Fruit fly (Drosophila melanogaster) whole organism, embryonic: ENCODE measurements around the gene ct.

Experiments used
- Ada2b ChIP-seq: fragments of 200-800 bp; sonication (Bioruptor generic); IDR thresholded peaks from 2 replicates; pipeline ENCODE4 v1.3.6; 2022; ENCODE audit warnings: missing biosample characterization, missing genetic modification characterization
- Blimp-1 ChIP-seq: fragments of 200-800 bp; sonication (Bioruptor generic); optimal IDR thresholded peaks from 3 replicates; lab custom pipeline; 2018; ENCODE audit warnings: missing biosample characterization, missing genetic modification characterization, mild to moderate bottlenecking, moderate library complexity, missing genetic modification reagents
- CG11247 ChIP-seq: fragments of 200-800 bp; sonication (Bioruptor generic); IDR thresholded peaks from 2 replicates; pipeline ENCODE4 v1.3.6; 2022; ENCODE audit warnings: missing biosample characterization, missing genetic modification characterization
- CG11504 ChIP-seq: fragments of 200-800 bp; sonication (Bioruptor generic); optimal IDR thresholded peaks from 3 replicates; lab custom pipeline; 2019; ENCODE audit warnings: missing biosample characterization, mild to moderate bottlenecking, missing genetic modification characterization, moderate library complexity
- CG13287 ChIP-seq: fragments of 200-800 bp; sonication (Bioruptor generic); IDR thresholded peaks from 2 replicates; pipeline ENCODE4 v1.3.6; 2022; ENCODE audit warnings: missing biosample characterization, missing genetic modification characterization; ENCODE audit not compliant: partially characterized antibody
- CG13624 ChIP-seq: fragments of 200-800 bp; sonication (Bioruptor generic); optimal IDR thresholded peaks from 2 replicates; lab custom pipeline; 2016; ENCODE audit warnings: missing biosample characterization, missing genetic modification characterization
- CG15696 ChIP-seq: fragments of 200-800 bp; sonication (Bioruptor generic); optimal IDR thresholded peaks from 2 replicates; lab custom pipeline; 2019; ENCODE audit warnings: missing biosample characterization, mild to moderate bottlenecking, missing genetic modification characterization, moderate library complexity
- CG16863 ChIP-seq: fragments of 200-800 bp; sonication (Bioruptor generic); optimal IDR thresholded peaks from 3 replicates; lab custom pipeline; 2016; ENCODE audit warnings: missing biosample characterization, missing genetic modification characterization
- CG2678 ChIP-seq: fragments of 200-800 bp; sonication (Bioruptor generic); optimal IDR thresholded peaks from 3 replicates; lab custom pipeline; 2019; ENCODE audit warnings: missing biosample characterization, mild to moderate bottlenecking, missing genetic modification characterization, moderate library complexity
- CG32532 ChIP-seq: fragments of 200-800 bp; sonication (Bioruptor generic); IDR thresholded peaks from 2 replicates; pipeline ENCODE4 v1.3.6; 2022; ENCODE audit warnings: missing biosample characterization, missing genetic modification characterization
- CG32767 ChIP-seq: fragments of 200-800 bp; sonication (Bioruptor generic); IDR thresholded peaks from 2 replicates; pipeline ENCODE4 v1.3.6; 2022; ENCODE audit warnings: missing biosample characterization, missing genetic modification characterization
- CG3281 ChIP-seq: fragments of 200-800 bp; sonication (Bioruptor generic); optimal IDR thresholded peaks from 3 replicates; lab custom pipeline; 2017; ENCODE audit warnings: missing biosample characterization, mild to moderate bottlenecking, missing genetic modification characterization
- CG42726 ChIP-seq: fragments of 200-800 bp; sonication (Bioruptor generic); IDR thresholded peaks from 2 replicates; pipeline ENCODE4 v1.3.6; 2022; ENCODE audit warnings: missing biosample characterization, missing genetic modification characterization; ENCODE audit not compliant: partially characterized antibody
- CG4404 ChIP-seq: fragments of 200-800 bp; sonication (Bioruptor generic); IDR thresholded peaks from 2 replicates; pipeline ENCODE4 v1.3.6; 2022; ENCODE audit warnings: missing biosample characterization, missing genetic modification characterization
- CG4707 ChIP-seq: fragments of 200-800 bp; sonication (Bioruptor generic); optimal IDR thresholded peaks from 2 replicates; lab custom pipeline; 2018; ENCODE audit warnings: missing biosample characterization, mild to moderate bottlenecking, missing genetic modification characterization, moderate library complexity
- CG4854 ChIP-seq: fragments of 200-800 bp; sonication (Bioruptor generic); optimal IDR thresholded peaks from 2 replicates; lab custom pipeline; 2016; ENCODE audit warnings: missing biosample characterization, missing genetic modification characterization, inconsistent platforms
- CG5180 ChIP-seq: fragments of 200-800 bp; sonication (Bioruptor generic); optimal IDR thresholded peaks from 3 replicates; lab custom pipeline; 2017; ENCODE audit warnings: missing biosample characterization, missing genetic modification characterization, mild to moderate bottlenecking, moderate library complexity, missing genetic modification reagents
- CG7839 ChIP-seq: fragments of 200-800 bp; sonication (Bioruptor generic); optimal IDR thresholded peaks from 3 replicates; lab custom pipeline; 2018; ENCODE audit warnings: missing biosample characterization, mild to moderate bottlenecking, missing genetic modification characterization, moderate library complexity
- CG8388 ChIP-seq: fragments of 200-800 bp; sonication (Bioruptor generic); optimal IDR thresholded peaks from 2 replicates; lab custom pipeline; 2019; ENCODE audit warnings: missing biosample characterization, mild to moderate bottlenecking, missing genetic modification characterization, moderate library complexity
- CG9932 ChIP-seq: fragments of 200-800 bp; sonication (Bioruptor generic); IDR thresholded peaks from 2 replicates; pipeline ENCODE4 v1.3.6; 2022; ENCODE audit warnings: missing biosample characterization, missing genetic modification characterization
- CoRest ChIP-seq: fragments of 200-800 bp; sonication (Bioruptor generic); optimal IDR thresholded peaks from 3 replicates; lab custom pipeline; 2018; ENCODE audit warnings: missing biosample characterization, mild to moderate bottlenecking, missing genetic modification characterization, moderate library complexity
- Drgx ChIP-seq: fragments of 200-800 bp; sonication (Bioruptor generic); IDR thresholded peaks from 2 replicates; pipeline ENCODE4 v1.3.6; 2022; ENCODE audit warnings: missing biosample characterization, missing genetic modification characterization
- Fer2 ChIP-seq: fragments of 200-800 bp; sonication (Bioruptor generic); optimal IDR thresholded peaks from 2 replicates; lab custom pipeline; 2018; ENCODE audit warnings: missing biosample characterization, mild to moderate bottlenecking, missing genetic modification characterization, moderate library complexity
- H2.0 ChIP-seq: fragments of 200-800 bp; sonication (Bioruptor generic); IDR thresholded peaks from 2 replicates; pipeline ENCODE4 v1.3.6; 2022; ENCODE audit warnings: missing biosample characterization, missing genetic modification characterization
- HLH3B ChIP-seq: fragments of 200-800 bp; sonication (Bioruptor generic); IDR thresholded peaks from 2 replicates; pipeline ENCODE4 v1.3.6; 2022; ENCODE audit warnings: missing biosample characterization, missing genetic modification characterization
- Hr51 ChIP-seq, 2 experiments: fragments of 200-800 bp; sonication (Bioruptor generic); optimal IDR thresholded peaks; 2 replicates in 1 of 2; 3 replicates in 1 of 2; lab custom pipeline; 2016 to 2018; ENCODE audit warnings: missing biosample characterization in 2 of 2, missing genetic modification characterization in 2 of 2, mild to moderate bottlenecking in 1 of 2, moderate library complexity in 1 of 2
- Jarid2 ChIP-seq: fragments of 200-800 bp; sonication (Bioruptor generic); optimal IDR thresholded peaks from 3 replicates; lab custom pipeline; 2017; ENCODE audit warnings: mild to moderate bottlenecking, missing biosample characterization, missing genetic modification reagents, missing genetic modification characterization
- Kr ChIP-seq: fragments of 200-800 bp; sonication (Bioruptor generic); optimal IDR thresholded peaks from 2 replicates; lab custom pipeline; 2017; ENCODE audit warnings: missing biosample characterization, mild to moderate bottlenecking, missing genetic modification characterization
- Med ChIP-seq: fragments of 200-800 bp; sonication (Bioruptor generic); peaks from one replicate; lab custom pipeline; 2016; ENCODE audit warnings: missing biosample characterization, missing genetic modification characterization, mild to moderate bottlenecking, inconsistent platforms, moderate library complexity
- Oli ChIP-seq: fragments of 200-800 bp; sonication (Bioruptor generic); optimal IDR thresholded peaks from 2 replicates; lab custom pipeline; 2018; ENCODE audit warnings: missing biosample characterization, mild to moderate bottlenecking, missing genetic modification characterization, moderate library complexity
- PHDP ChIP-seq: fragments of 200-800 bp; sonication (Bioruptor generic); optimal IDR thresholded peaks from 3 replicates; lab custom pipeline; 2018; ENCODE audit warnings: missing biosample characterization, mild to moderate bottlenecking, missing genetic modification characterization, moderate library complexity
- Ptx1 ChIP-seq: fragments of 200-800 bp; sonication (Bioruptor generic); IDR thresholded peaks from 2 replicates; pipeline ENCODE4 v1.3.6; 2022; ENCODE audit warnings: missing biosample characterization, missing genetic modification characterization
- Rfx ChIP-seq: fragments of 200-800 bp; sonication (Bioruptor generic); IDR thresholded peaks from 2 replicates; pipeline ENCODE4 v1.3.6; 2022; ENCODE audit warnings: missing biosample characterization, missing genetic modification characterization
- Sox102F ChIP-seq: fragments of 200-800 bp; sonication (Bioruptor generic); optimal IDR thresholded peaks from 2 replicates; lab custom pipeline; 2018; ENCODE audit warnings: missing biosample characterization, mild to moderate bottlenecking, missing genetic modification characterization, moderate library complexity
- Sry-δ ChIP-seq: fragments of 200-800 bp; sonication (Bioruptor generic); optimal IDR thresholded peaks from 2 replicates; lab custom pipeline; 2016; ENCODE audit warnings: missing biosample characterization, missing genetic modification characterization
- Xrp1 ChIP-seq: fragments of 200-800 bp; sonication (Bioruptor generic); IDR thresholded peaks from 2 replicates; pipeline ENCODE4 v1.3.6; 2022; ENCODE audit warnings: missing biosample characterization, missing genetic modification characterization
- ara ChIP-seq: fragments of 200-800 bp; sonication (Bioruptor generic); IDR thresholded peaks from 2 replicates; pipeline ENCODE4 v1.3.6; 2022; ENCODE audit warnings: missing biosample characterization, missing genetic modification characterization
- dati ChIP-seq: fragments of 200-800 bp; sonication (Bioruptor generic); IDR thresholded peaks from 2 replicates; pipeline ENCODE4 v1.3.6; 2022; ENCODE audit warnings: missing biosample characterization, missing genetic modification characterization
- dmrt99B ChIP-seq: fragments of 200-800 bp; sonication (Bioruptor generic); optimal IDR thresholded peaks from 2 replicates; lab custom pipeline; 2018; ENCODE audit warnings: missing biosample characterization, mild to moderate bottlenecking, missing genetic modification characterization, moderate library complexity
- gem ChIP-seq: fragments of 200-800 bp; sonication (Bioruptor generic); optimal IDR thresholded peaks from 2 replicates; lab custom pipeline; 2019; ENCODE audit warnings: missing biosample characterization, mild to moderate bottlenecking, missing genetic modification characterization, moderate library complexity
- grau ChIP-seq: fragments of 200-800 bp; optimal IDR thresholded peaks from 3 replicates; lab custom pipeline; 2019; ENCODE audit warnings: missing biosample characterization, mild to moderate bottlenecking, missing genetic modification characterization, moderate library complexity
- lilli ChIP-seq: fragments of 200-800 bp; sonication (Bioruptor generic); optimal IDR thresholded peaks from 3 replicates; lab custom pipeline; 2016; ENCODE audit warnings: missing biosample characterization, missing genetic modification characterization
- org-1 ChIP-seq: fragments of 200-800 bp; sonication (Bioruptor generic); optimal IDR thresholded peaks from 2 replicates; lab custom pipeline; 2017; ENCODE audit warnings: missing biosample characterization, missing genetic modification characterization
- phol ChIP-seq: fragments of 200-800 bp; sonication (Bioruptor generic); optimal IDR thresholded peaks from 3 replicates; lab custom pipeline; 2018; ENCODE audit warnings: missing biosample characterization, mild to moderate bottlenecking, missing genetic modification characterization, moderate library complexity
- shn ChIP-seq: fragments of 200-800 bp; sonication (Bioruptor generic); optimal IDR thresholded peaks from 3 replicates; lab custom pipeline; 2016; ENCODE audit warnings: missing biosample characterization, missing genetic modification characterization
- sisA ChIP-seq: fragments of 200-800 bp; sonication (Bioruptor generic); IDR thresholded peaks from 2 replicates; pipeline ENCODE4 v1.3.6; 2022; ENCODE audit warnings: missing biosample characterization, missing genetic modification characterization
- slbo ChIP-seq: fragments of 200-800 bp; sonication (Bioruptor generic); IDR thresholded peaks from 2 replicates; pipeline ENCODE4 v1.3.6; 2022; ENCODE audit warnings: missing biosample characterization, missing genetic modification characterization
- sug ChIP-seq: fragments of 200-800 bp; optimal IDR thresholded peaks from 2 replicates; lab custom pipeline; 2019; ENCODE audit warnings: missing biosample characterization, mild to moderate bottlenecking, missing genetic modification characterization, moderate library complexity

ct gene

DNA sequence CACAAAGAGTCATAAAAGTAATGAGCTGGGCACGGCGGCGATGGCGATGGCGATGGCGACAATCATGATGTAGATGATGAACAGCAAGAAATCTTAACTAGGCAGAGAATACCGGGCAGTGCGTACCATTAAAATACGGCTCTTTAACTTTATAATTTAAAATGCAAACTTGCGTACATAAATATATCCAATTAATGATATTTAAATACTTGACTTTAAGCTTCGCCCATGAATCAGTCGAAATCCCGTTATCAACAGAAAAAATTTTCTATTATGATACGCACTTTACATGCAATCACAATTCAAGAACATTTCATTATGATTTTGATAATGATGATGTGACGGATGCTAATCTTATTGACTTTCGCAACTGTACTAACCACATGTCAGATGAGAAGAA lies 29.2 kb upstream of the ct start (continued):
- TF ChIP-seq CG3281 (GFP tag; lab: Kevin White, UChicago) (peak; percentile 17), Fer2 (tag; lab: Kevin White, UChicago) (no peak), CG4404 (GFP tag; lab: Robert Waterston, UW) (no peak), Blimp-1 (GFP tag; lab: Kevin White, UChicago) (no peak), lilli (GFP tag; lab: Kevin White, UChicago) (peak; percentile 18), CG13287 (GFP tag; lab: Robert Waterston, UW) (no peak), CG11504 (tag; lab: Kevin White, UChicago) (peak; percentile 32), Ada2b (GFP tag; lab: Robert Waterston, UW) (no peak), H2.0 (GFP tag; lab: Robert Waterston, UW) (no peak), Oli (tag; lab: Kevin White, UChicago) (peak; percentile 10), CG11247 (GFP tag; lab: Robert Waterston, UW) (no peak), ara (no peak), CG2678 (tag; lab: Kevin White, UChicago) (peak; percentile 41), CG32532 (GFP tag; lab: Robert Waterston, UW) (peak; percentile 45; the same call in 1 of the 2 replicates), CG7839 (peak; percentile 39), CG8388 (GFP tag; lab: Kevin White, UChicago) (no peak), Sox102F (GFP tag; lab: Kevin White, UChicago) (peak; percentile 3), CG32767 (GFP tag; lab: Robert Waterston, UW) (no peak), CG4854 (GFP tag; lab: Kevin White, UChicago) (no peak), CG13624 (GFP tag; lab: Kevin White, UChicago) (no peak), Ptx1 (GFP tag; lab: Robert Waterston, UW) (peak; percentile 30; the same call in 1 of the 2 replicates), Sry-δ (GFP tag; lab: Kevin White, UChicago) (no peak), phol (tag; lab: Kevin White, UChicago) (peak; percentile 13), Drgx (GFP tag; lab: Robert Waterston, UW) (peak; percentile 56; the same call in 1 of the 2 replicates), HLH3B (GFP tag; lab: Robert Waterston, UW) (no peak), sisA (GFP tag; lab: Robert Waterston, UW) (no peak), gem (tag; lab: Kevin White, UChicago) (peak; percentile 24), Kr (GFP tag; lab: Kevin White, UChicago) (no peak), PHDP (tag; lab: Kevin White, UChicago) (peak; percentile 13), Med (GFP tag; lab: Kevin White, UChicago) (peak; percentile 31), CG42726 (GFP tag; lab: Robert Waterston, UW) (no peak), sug (tag; lab: Kevin White, UChicago) (no peak), CG9932 (GFP tag; lab: Robert Waterston, UW) (0 out of 2 replicates have a peak, but pooled peaks have one; percentile 20), Jarid2 (no peak), Hr51 (GFP tag; optimal IDR thresholded peaks at IDR 0.05; lab: Kevin White, UChicago) (no peak), org-1 (GFP tag; lab: Kevin White, UChicago) (no peak), CG5180 (no peak), Rfx (GFP tag; lab: Robert Waterston, UW) (peak; percentile 45; the same call in 1 of the 2 replicates), dmrt99B (tag; lab: Kevin White, UChicago) (peak; percentile 3), Xrp1 (GFP tag; lab: Robert Waterston, UW) (peak; percentile 19; the same call in 1 of the 2 replicates), slbo (peak; percentile 50), grau (tag; lab: Kevin White, UChicago) (peak; percentile 19), dati (GFP tag; lab: Robert Waterston, UW) (no peak), CoRest (tag; lab: Kevin White, UChicago) (peak; percentile 5), CG4707 (GFP tag; lab: Kevin White, UChicago) (no peak), CG15696 (tag; lab: Kevin White, UChicago) (no peak), CG16863 (GFP tag; lab: Kevin White, UChicago) (no peak), shn (GFP tag; lab: Kevin White, UChicago) (no peak)
